Worm (Caenorhabditis elegans): ENCODE data around the gene K09G1.1.

- TF ChIP-seq F57C9.4 (tag; optimal IDR thresholded peaks at IDR 0.05) (no peak), ets-4 (GFP tag; optimal IDR thresholded peaks at IDR 0.05) (no peak), pha-4 (tag; optimal IDR thresholded peaks at IDR 0.05) (no peak), him-1 (tag; optimal IDR thresholded peaks at IDR 0.05) (no peak), ama-1 (optimal IDR thresholded peaks at IDR 0.05) (no peak), ama-1 (GFP tag; optimal IDR thresholded peaks at IDR 0.05) (no peak), unc-62 (GFP tag; optimal IDR thresholded peaks at IDR 0.05) (no peak), B0336.3 (GFP tag; IDR thresholded peaks at IDR 0.05) (no peak), bed-2 (GFP tag; IDR thresholded peaks at IDR 0.05) (no peak), snpc-1.1 (tag; optimal IDR thresholded peaks at IDR 0.05; ENCODE audit: insufficient read depth) (no peak), hmg-20 (GFP tag; IDR thresholded peaks at IDR 0.05) (no peak)
These were observed 42.5 kb downstream of the K09G1.1 start, which contains the start of gene T06E4.7 for ce11 chrV:9625604-9626446.

Measured in whole organism, young adult.